Worm (Caenorhabditis elegans): ENCODE measurements around the gene ceh-43.

ceh-43 gene

ce11 chrIII:4413099-4413498, 36.6 kb downstream of the ceh-43 start, which contains the start of gene mpc-1:
mpc-1 (plus strand) TSS chrIII:4413457.
- peak; percentile 72 for TF ChIP-seq nhr-85 (tag)
- TF ChIP-seq lin-35 (GFP tag; optimal IDR thresholded peaks at IDR 0.05) = peak in 1 of 2 experiments; percentile 24
- TF ChIP-seq nhr-47 (tag; optimal IDR thresholded peaks at IDR 0.05) = no peak
- TF ChIP-seq nhr-71 (tag; optimal IDR thresholded peaks at IDR 0.05) = peak; percentile 53
- no peak for TF ChIP-seq mab-9 (GFP tag; IDR thresholded peaks at IDR 0.05)
- no peak for TF ChIP-seq ztf-4 (tag; optimal IDR thresholded peaks at IDR 0.05)
- peak; percentile 86 for TF ChIP-seq elt-2 (tag; optimal IDR thresholded peaks at IDR 0.05)
- no peak for TF ChIP-seq snpc-4 (tag; optimal IDR thresholded peaks at IDR 0.05)
- TF ChIP-seq grh-1 (GFP tag; IDR thresholded peaks at IDR 0.05) = no peak
- no peak for TF ChIP-seq dpl-1 (GFP tag; optimal IDR thresholded peaks at IDR 0.05)
- peak; percentile 44 for TF ChIP-seq blmp-1 (tag; optimal IDR thresholded peaks at IDR 0.05)
- 0 out of 2 replicates have a peak, but pooled peaks have one; percentile 8 for TF ChIP-seq nhr-19 (GFP tag; conservative IDR thresholded peaks at IDR 0.05)
- TF ChIP-seq pqm-1 (tag; optimal IDR thresholded peaks at IDR 0.05) = peak; percentile 53
- TF ChIP-seq skn-1 (tag; optimal IDR thresholded peaks at IDR 0.05) = peak; percentile 25
- peak in 4 of 6 experiments; percentile 9 to 96 (median 52) for TF ChIP-seq elt-3 (tag; optimal IDR thresholded peaks at IDR 0.05)
- TF ChIP-seq lin-39 (tag; optimal IDR thresholded peaks at IDR 0.05) = no peak
- no peak for TF ChIP-seq lin-15B (tag; optimal IDR thresholded peaks at IDR 0.05)
- TF ChIP-seq snu-23 (GFP tag; optimal IDR thresholded peaks at IDR 0.05) = peak; percentile 18
- TF ChIP-seq nhr-20 (tag; optimal IDR thresholded peaks at IDR 0.05) = peak; percentile 1
- peak; percentile 1 to 29 for TF ChIP-seq lsy-2 (tag; optimal IDR thresholded peaks at IDR 0.05)
- TF ChIP-seq zag-1 (tag; optimal IDR thresholded peaks at IDR 0.05) = no peak
- TF ChIP-seq lin-14 (GFP tag; optimal IDR thresholded peaks at IDR 0.05) = peak; percentile 54

ce11 chrIII:4412108-4413009, 37.4 kb downstream of the ceh-43 start:
- TF ChIP-seq alr-1 (tag; optimal IDR thresholded peaks at IDR 0.05; ENCODE audit: borderline replicate concordance) (no peak), lin-14 (GFP tag; optimal IDR thresholded peaks at IDR 0.05) (peak; percentile 88), lsy-2 (tag; optimal IDR thresholded peaks at IDR 0.05) (peak; percentile 27 to 52), grh-1 (GFP tag; IDR thresholded peaks at IDR 0.05) (no peak), nhr-84 (tag; optimal IDR thresholded peaks at IDR 0.05) (no peak), hpl-2 (GFP tag; optimal IDR thresholded peaks at IDR 0.05) (no peak), elt-3 (tag; optimal IDR thresholded peaks at IDR 0.05) (no peak), ceh-88 (GFP tag; IDR thresholded peaks at IDR 0.05) (no peak), nhr-237 (tag; optimal IDR thresholded peaks at IDR 0.05) (no peak), lir-3 (tag; optimal IDR thresholded peaks at IDR 0.05; ENCODE audit: poor library complexity) (peak; percentile 5), elt-2 (tag; optimal IDR thresholded peaks at IDR 0.05) (peak; percentile 20), sptf-1 (tag; optimal IDR thresholded peaks at IDR 0.05) (no peak), snpc-4 (tag; optimal IDR thresholded peaks at IDR 0.05) (peak; percentile 31), ztf-11 (tag; optimal IDR thresholded peaks at IDR 0.05) (no peak), C34B4.2 (tag; optimal IDR thresholded peaks at IDR 0.05) (no peak), unc-30 (tag; optimal IDR thresholded peaks at IDR 0.05) (no peak), aha-1 (tag; optimal IDR thresholded peaks at IDR 0.05) (no peak), ceh-8 (GFP tag; optimal IDR thresholded peaks at IDR 0.05) (no peak), mef-2 (tag; optimal IDR thresholded peaks at IDR 0.05) (no peak), irx-1 (tag; optimal IDR thresholded peaks at IDR 0.05) (no peak), fkh-10 (GFP tag; optimal IDR thresholded peaks at IDR 0.05) (no peak), hlh-17 (GFP tag; optimal IDR thresholded peaks at IDR 0.05; ENCODE audit: borderline replicate concordance) (no peak), sup-37 (GFP tag; optimal IDR thresholded peaks at IDR 0.05) (no peak), zag-1 (tag; optimal IDR thresholded peaks at IDR 0.05) (no peak), C16A3.4 (tag; optimal IDR thresholded peaks at IDR 0.05) (peak; percentile 27), rnt-1 (tag; optimal IDR thresholded peaks at IDR 0.05) (peak; percentile 48), nhr-19 (GFP tag; conservative IDR thresholded peaks at IDR 0.05) (peak; percentile 48), aly-2 (tag; optimal IDR thresholded peaks at IDR 0.05) (no peak), egl-13 (tag; optimal IDR thresholded peaks at IDR 0.05) (no peak), pax-3 (tag; optimal IDR thresholded peaks at IDR 0.05) (no peak), ceh-63 (GFP tag; optimal IDR thresholded peaks at IDR 0.05) (no peak), ceh-90 (tag; optimal IDR thresholded peaks at IDR 0.05) (no peak), efl-1 (optimal IDR thresholded peaks at IDR 0.05) (peak; percentile 26 to 33), efl-1 (GFP tag; optimal IDR thresholded peaks at IDR 0.05 in 1 of 2) (peak in 1 of 2 experiments; percentile 28), lin-39 (tag; optimal IDR thresholded peaks at IDR 0.05) (no peak)
